Fruit fly (Drosophila melanogaster) whole organism, pupa: ENCODE data around the gene LManIV.

Source experiments
- CG13204 ChIP-seq: fragments of 200-800 bp; sonication (Bioruptor generic); optimal IDR thresholded peaks from 2 replicates; lab custom pipeline; 2018; ENCODE audit warnings: missing biosample characterization, mild to moderate bottlenecking, missing genetic modification characterization, moderate library complexity
- CG14655 ChIP-seq: fragments of 200-800 bp; sonication (Bioruptor generic); optimal IDR thresholded peaks from 3 replicates; lab custom pipeline; 2017; ENCODE audit warnings: mild to moderate bottlenecking, missing biosample characterization, missing genetic modification reagents, missing genetic modification characterization
- CG17806 ChIP-seq: fragments of 200-800 bp; sonication (Bioruptor generic); optimal IDR thresholded peaks from 2 replicates; lab custom pipeline; 2018; ENCODE audit warnings: missing biosample characterization, mild to moderate bottlenecking, missing genetic modification characterization, moderate library complexity
- CG32121 ChIP-seq: fragments of 200-800 bp; sonication (Bioruptor generic); IDR thresholded peaks from 2 replicates; pipeline ENCODE4 v1.3.6; 2022; ENCODE audit warnings: missing biosample characterization, missing genetic modification characterization
- CG34367 ChIP-seq: fragments of 200-800 bp; sonication (Bioruptor generic); optimal IDR thresholded peaks from 2 replicates; lab custom pipeline; 2018; ENCODE audit warnings: missing biosample characterization, mild to moderate bottlenecking, missing genetic modification characterization
- CG4496 ChIP-seq: fragments of 200-800 bp; sonication (Bioruptor generic); IDR thresholded peaks from 3 replicates; pipeline ENCODE4 v1.3.6; 2022; ENCODE audit warnings: missing biosample characterization, missing genetic modification characterization
- CG8159 ChIP-seq: fragments of 200-800 bp; sonication (Bioruptor generic); optimal IDR thresholded peaks from 3 replicates; lab custom pipeline; 2018; ENCODE audit warnings: missing biosample characterization, mild to moderate bottlenecking, missing genetic modification characterization, moderate library complexity
- CG9948 ChIP-seq: fragments of 200-800 bp; sonication (Bioruptor generic); optimal IDR thresholded peaks from 2 replicates; lab custom pipeline; 2018; ENCODE audit warnings: missing biosample characterization, mild to moderate bottlenecking, missing genetic modification characterization, moderate library complexity
- EcR ChIP-seq: fragments of 200-800 bp; sonication (Bioruptor generic); optimal IDR thresholded peaks from 3 replicates; lab custom pipeline; 2019; ENCODE audit warnings: missing biosample characterization, missing genetic modification characterization, mild to moderate bottlenecking, moderate library complexity, missing genetic modification reagents
- rn ChIP-seq: fragments of 200-800 bp; sonication (Bioruptor generic); IDR thresholded peaks from 2 replicates; pipeline ENCODE4 v1.3.6; 2022; ENCODE audit warnings: missing biosample characterization, missing genetic modification characterization

dm6 chr2L:8735572-8735996 is 36.6 kb downstream of the LManIV start:
- no peak for TF ChIP-seq CG14655
- peak; percentile 4 for TF ChIP-seq CG8159 (tag; lab: Kevin White, UChicago)
- peak; percentile 61; the same call in 1 of the 2 replicates for TF ChIP-seq CG32121 (GFP tag; lab: Robert Waterston, UW)
- no peak for TF ChIP-seq CG9948 (tag; lab: Kevin White, UChicago)
- TF ChIP-seq CG13204 (GFP tag; lab: Kevin White, UChicago), result peak; percentile 14
- no peak for TF ChIP-seq CG17806 (tag; lab: Kevin White, UChicago)
- TF ChIP-seq EcR, result peak; percentile 84
- TF ChIP-seq CG34367, result no peak
- no peak for TF ChIP-seq rn
- TF ChIP-seq CG4496 (GFP tag; lab: Robert Waterston, UW), result peak; percentile 64; the same call in 1 of the 3 replicates
